Worm (Caenorhabditis elegans) whole organism, L2 larva: ENCODE data around the gene cth-2.
A peak's percentile ranks its signal among the peaks of the same experiment; 100 is the strongest.

Experiments used
- C34F6.9 ChIP-seq: fragments of 150-350 bp; optimal IDR thresholded peaks from 2 replicates; lab custom pipeline; 2014; ENCODE audit warnings: missing biosample characterization, missing genetic modification characterization
- F13H6.1 ChIP-seq: sonication (generic microtip); optimal IDR thresholded peaks from 2 replicates; lab custom pipeline; 2016; ENCODE audit warnings: missing genetic modification characterization, missing compliant biosample characterization
- R02D3.7 ChIP-seq: fragments of 150-350 bp; optimal IDR thresholded peaks from 2 replicates; lab custom pipeline; 2014; ENCODE audit warnings: missing biosample characterization, missing genetic modification characterization
- Y55F3AM.14 ChIP-seq: fragments of 200-800 bp; sonication (Bioruptor generic); optimal IDR thresholded peaks from 2 replicates; lab custom pipeline; 2018; ENCODE audit warnings: mild to moderate bottlenecking, missing genetic modification characterization, missing compliant biosample characterization
- ZK546.5 ChIP-seq: sonication (generic microtip); optimal IDR thresholded peaks from 2 replicates; lab custom pipeline; 2017; ENCODE audit warnings: missing biosample characterization, missing genetic modification characterization
- alr-1 ChIP-seq: fragments of 150-350 bp; optimal IDR thresholded peaks from 2 replicates; lab custom pipeline; 2014; ENCODE audit warnings: missing biosample characterization, missing genetic modification characterization
- aly-2 ChIP-seq: fragments of 150-350 bp; optimal IDR thresholded peaks from 2 replicates; lab custom pipeline; 2014; ENCODE audit warnings: missing biosample characterization, missing genetic modification characterization
- ama-1 ChIP-seq: fragments of 150-350 bp; optimal IDR thresholded peaks from 2 replicates; lab custom pipeline; 2018; ENCODE audit warnings: inconsistent platforms
- blmp-1 ChIP-seq: sonication (generic microtip); optimal IDR thresholded peaks from 2 replicates; lab custom pipeline; 2017; ENCODE audit warnings: missing genetic modification characterization, mild to moderate bottlenecking, missing compliant biosample characterization, antibody characterized with exemption, moderate library complexity; ENCODE audit not compliant: insufficient read depth
- ceh-16 ChIP-seq: fragments of 150-350 bp; optimal IDR thresholded peaks from 2 replicates; lab custom pipeline; 2014; ENCODE audit warnings: missing biosample characterization, missing genetic modification characterization
- ceh-82 ChIP-seq: fragments of 150-350 bp; optimal IDR thresholded peaks from 2 replicates; lab custom pipeline; 2014; ENCODE audit warnings: missing biosample characterization, missing genetic modification characterization
- crh-2 ChIP-seq: sonication (generic microtip); optimal IDR thresholded peaks from 2 replicates; lab custom pipeline; 2017; ENCODE audit warnings: missing biosample characterization, missing genetic modification characterization
- dmd-4 ChIP-seq: sonication (generic microtip); optimal IDR thresholded peaks from 2 replicates; lab custom pipeline; 2017; ENCODE audit warnings: missing biosample characterization, missing genetic modification characterization
- egl-27 ChIP-seq: sonication (generic microtip); optimal IDR thresholded peaks from 3 replicates; lab custom pipeline; 2017; ENCODE audit warnings: missing biosample characterization, missing genetic modification reagents, missing genetic modification characterization
- elt-1 ChIP-seq: fragments of 150-350 bp; optimal IDR thresholded peaks from 2 replicates; lab custom pipeline; 2014; ENCODE audit warnings: missing biosample characterization, missing genetic modification characterization
- elt-3 ChIP-seq: sonication (generic microtip); optimal IDR thresholded peaks from 2 replicates; lab custom pipeline; 2017; ENCODE audit warnings: missing biosample characterization, missing genetic modification characterization
- fos-1 ChIP-seq: fragments of 150-350 bp; optimal IDR thresholded peaks from 2 replicates; lab custom pipeline; 2014; ENCODE audit warnings: missing biosample characterization, missing genetic modification characterization
- gmeb-1 ChIP-seq: fragments of 150-350 bp; optimal IDR thresholded peaks from 2 replicates; lab custom pipeline; 2014; ENCODE audit warnings: missing biosample characterization, missing genetic modification characterization
- lin-11 ChIP-seq: fragments of 150-350 bp; sonication (generic microtip); optimal IDR thresholded peaks from 2 replicates; lab custom pipeline; 2014; ENCODE audit warnings: missing biosample characterization, missing genetic modification characterization, inconsistent platforms, mixed read lengths
- lin-13 ChIP-seq: fragments of 150-350 bp; optimal IDR thresholded peaks from 2 replicates; lab custom pipeline; 2014; ENCODE audit warnings: missing biosample characterization, missing genetic modification reagents, missing genetic modification characterization
- lin-39 ChIP-seq: fragments of 150-350 bp; optimal IDR thresholded peaks from 2 replicates; lab custom pipeline; 2014; ENCODE audit warnings: missing biosample characterization, missing genetic modification reagents, missing genetic modification characterization
- lsy-2 ChIP-seq, 2 experiments: fragments of 150-350 bp in 1 of 2; sonication (generic microtip) in 1 of 2; optimal IDR thresholded peaks; 2 replicates each; lab custom pipeline; 2014 to 2017; ENCODE audit warnings: missing biosample characterization in 2 of 2, missing genetic modification characterization in 2 of 2
- mab-5 ChIP-seq: fragments of 150-350 bp; optimal IDR thresholded peaks from 2 replicates; lab custom pipeline; 2014; ENCODE audit warnings: missing biosample characterization, missing genetic modification characterization
- mbf-1 ChIP-seq: sonication (generic microtip); optimal IDR thresholded peaks from 2 replicates; lab custom pipeline; 2017; ENCODE audit warnings: missing biosample characterization, missing genetic modification characterization
- mdl-1 ChIP-seq, 2 experiments: fragments of 150-350 bp in 1 of 2; sonication (generic microtip) in 1 of 2; optimal IDR thresholded peaks; 2 replicates each; lab custom pipeline; 2017; ENCODE audit warnings: missing biosample characterization in 2 of 2, missing genetic modification characterization in 2 of 2
- nhr-10 ChIP-seq: sonication (generic microtip); optimal IDR thresholded peaks from 2 replicates; lab custom pipeline; 2017; ENCODE audit warnings: missing biosample characterization, missing genetic modification characterization
- nhr-11 ChIP-seq: fragments of 150-350 bp; optimal IDR thresholded peaks from 2 replicates; lab custom pipeline; 2014; ENCODE audit warnings: missing biosample characterization, missing genetic modification characterization
- nhr-12 ChIP-seq: fragments of 150-350 bp; optimal IDR thresholded peaks from 2 replicates; lab custom pipeline; 2014; ENCODE audit warnings: missing biosample characterization, missing genetic modification characterization
- nhr-129 ChIP-seq: fragments of 150-350 bp; optimal IDR thresholded peaks from 2 replicates; lab custom pipeline; 2014; ENCODE audit warnings: missing biosample characterization, missing genetic modification characterization
- nhr-21 ChIP-seq: fragments of 150-350 bp; optimal IDR thresholded peaks from 2 replicates; lab custom pipeline; 2014; ENCODE audit warnings: missing biosample characterization, missing genetic modification characterization
- nhr-23 ChIP-seq: fragments of 150-350 bp; optimal IDR thresholded peaks from 2 replicates; lab custom pipeline; 2014; ENCODE audit warnings: missing biosample characterization, missing genetic modification reagents, missing genetic modification characterization
- nhr-237 ChIP-seq: fragments of 150-350 bp; optimal IDR thresholded peaks from 2 replicates; lab custom pipeline; 2014; ENCODE audit warnings: missing biosample characterization, missing genetic modification characterization
- nhr-25 ChIP-seq: fragments of 150-350 bp; sonication (generic microtip); optimal IDR thresholded peaks from 3 replicates; lab custom pipeline; 2014; ENCODE audit warnings: missing biosample characterization, missing genetic modification characterization
- nhr-6 ChIP-seq: fragments of 150-350 bp; optimal IDR thresholded peaks from 2 replicates; lab custom pipeline; 2014; ENCODE audit warnings: missing biosample characterization, missing genetic modification characterization
- nhr-77 ChIP-seq: fragments of 150-350 bp; optimal IDR thresholded peaks from 2 replicates; lab custom pipeline; 2014; ENCODE audit warnings: missing biosample characterization, missing genetic modification characterization
- peb-1 ChIP-seq: fragments of 150-350 bp; optimal IDR thresholded peaks from 2 replicates; lab custom pipeline; 2014; ENCODE audit warnings: missing biosample characterization, missing genetic modification characterization
- sem-4 ChIP-seq: fragments of 150-350 bp; optimal IDR thresholded peaks from 2 replicates; lab custom pipeline; 2014; ENCODE audit warnings: missing biosample characterization, missing genetic modification reagents, missing genetic modification characterization
- skn-1 ChIP-seq: sonication (generic microtip); optimal IDR thresholded peaks from 2 replicates; lab custom pipeline; 2017; ENCODE audit warnings: missing biosample characterization, missing genetic modification characterization
- sma-3 ChIP-seq: sonication (generic microtip); optimal IDR thresholded peaks from 2 replicates; lab custom pipeline; 2016; ENCODE audit warnings: missing genetic modification reagents, missing genetic modification characterization, missing compliant biosample characterization
- sma-9 ChIP-seq, 2 experiments: fragments of 150-350 bp in 1 of 2; sonication (generic microtip) in 1 of 2; optimal IDR thresholded peaks; 2 replicates each; lab custom pipeline; 2014 to 2016; ENCODE audit warnings: missing genetic modification characterization in 2 of 2, mild to moderate bottlenecking in 1 of 2, missing biosample characterization in 1 of 2, missing compliant biosample characterization in 1 of 2, missing genetic modification reagents in 1 of 2, moderate library complexity in 1 of 2
- snpc-4 ChIP-seq: fragments of 150-350 bp; optimal IDR thresholded peaks from 2 replicates; lab custom pipeline; 2014; ENCODE audit warnings: missing biosample characterization, missing genetic modification characterization
- unc-39 ChIP-seq: fragments of 150-350 bp; optimal IDR thresholded peaks from 2 replicates; lab custom pipeline; 2014; ENCODE audit warnings: missing biosample characterization, missing genetic modification characterization
- unc-55 ChIP-seq: fragments of 150-350 bp; sonication (generic microtip); optimal IDR thresholded peaks from 3 replicates; lab custom pipeline; 2014; ENCODE audit warnings: missing biosample characterization, missing genetic modification reagents, missing genetic modification characterization
- unc-62 ChIP-seq: fragments of 150-350 bp; optimal IDR thresholded peaks from 2 replicates; lab custom pipeline; 2014; ENCODE audit warnings: missing biosample characterization, missing genetic modification reagents, missing genetic modification characterization
- zag-1 ChIP-seq: fragments of 150-350 bp; optimal IDR thresholded peaks from 2 replicates; lab custom pipeline; 2014; ENCODE audit warnings: missing biosample characterization, missing genetic modification characterization
- ztf-1 ChIP-seq: fragments of 200-800 bp; sonication (Bioruptor generic); conservative IDR thresholded peaks from 2 replicates; pipeline ENCODE4 v1.3.6; 2022; ENCODE audit warnings: missing genetic modification characterization, missing compliant biosample characterization
- ztf-11 ChIP-seq: sonication (generic microtip); optimal IDR thresholded peaks from 2 replicates; lab custom pipeline; 2017; ENCODE audit warnings: missing biosample characterization, missing genetic modification characterization
- ztf-4 ChIP-seq: fragments of 150-350 bp; optimal IDR thresholded peaks from 2 replicates; lab custom pipeline; 2014; ENCODE audit warnings: missing biosample characterization, missing genetic modification characterization

Gene cth-2

DNA sequence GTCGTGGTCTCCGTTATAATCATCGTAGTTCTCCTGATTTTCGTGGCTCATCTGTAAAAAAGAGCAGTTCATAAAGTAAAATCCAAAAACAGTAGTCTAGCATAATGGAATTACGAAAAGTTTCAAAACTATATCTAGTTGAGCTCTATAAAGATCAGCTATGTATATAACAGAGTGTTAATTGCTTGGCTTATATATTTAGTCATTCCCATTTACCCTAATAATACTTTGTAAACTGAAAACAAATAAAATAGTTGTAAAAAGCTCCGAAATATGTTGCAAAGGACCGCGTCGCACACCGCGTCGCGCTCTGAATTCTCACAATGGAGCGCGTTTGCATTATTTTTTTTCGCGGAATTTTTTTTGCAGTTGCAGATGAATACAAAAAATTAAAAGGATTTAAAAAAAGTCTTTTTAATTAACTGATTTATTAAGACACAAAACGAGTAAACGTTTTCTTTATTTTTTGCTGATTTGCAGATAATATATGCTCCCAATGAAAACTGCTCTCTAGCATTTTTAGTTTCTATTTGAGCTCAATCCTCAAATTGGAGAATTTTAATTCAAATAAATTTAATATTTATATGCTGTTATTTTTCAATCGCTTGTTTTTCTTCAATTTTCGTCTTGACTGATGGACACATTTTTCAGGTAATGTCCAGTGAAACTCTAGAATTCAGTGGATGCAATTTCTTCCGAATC, 7.6 kb downstream of the cth-2 start, which contains the start of the genes tcer-1 and ZK1127.5:
Gene tcer-1 (minus strand): TSS at position 51 of the 702 bp plus-strand sequence.
Gene ZK1127.5 (plus strand): TSS at position 652 of the 702 bp plus-strand sequence.
- TF ChIP-seq nhr-77 (tag; lab: Kevin White, UChicago) (no peak), nhr-23 (no peak), nhr-12 (tag; lab: Kevin White, UChicago) (no peak), crh-2 (tag; lab: Kevin White, UChicago) (peak; percentile 32), nhr-10 (tag; lab: Kevin White, UChicago) (no peak), sma-3 (peak; percentile 28), ZK546.5 (tag; lab: Kevin White, UChicago) (no peak), mbf-1 (no peak), elt-1 (tag; lab: Kevin White, UChicago) (no peak), Y55F3AM.14 (no peak), nhr-6 (tag; lab: Kevin White, UChicago) (no peak), mab-5 (tag; lab: Kevin White, UChicago) (no peak), aly-2 (tag; lab: Kevin White, UChicago) (no peak), skn-1 (tag; lab: Kevin White, UChicago) (no peak), elt-3 (tag; lab: Kevin White, UChicago) (no peak), F13H6.1 (tag; lab: Kevin White, UChicago) (peak; percentile 38), gmeb-1 (peak; percentile 55), blmp-1 (tag; lab: Kevin White, UChicago) (no peak), dmd-4 (tag; lab: Kevin White, UChicago) (no peak), ceh-16 (no peak), nhr-25 (no peak), snpc-4 (tag; lab: Kevin White, UChicago) (peak; percentile 40), egl-27 (tag; lab: Kevin White, UChicago) (no peak), unc-39 (tag; lab: Kevin White, UChicago) (no peak), unc-62 (no peak), ztf-11 (tag; lab: Kevin White, UChicago) (no peak), lin-13 (GFP tag; lab: Kevin White, UChicago) (peak; percentile 44), mdl-1 (tag; optimal IDR thresholded peaks at IDR 0.05; lab: Kevin White, UChicago) (no peak), ama-1 (lab: Kevin White, UChicago) (no peak), fos-1 (tag; lab: Kevin White, UChicago) (peak; percentile 1), nhr-237 (tag; lab: Kevin White, UChicago) (no peak), lsy-2 (tag; optimal IDR thresholded peaks at IDR 0.05; lab: Kevin White, UChicago) (peak in 1 of 2 experiments; percentile 70), nhr-21 (tag; lab: Kevin White, UChicago) (no peak), ztf-4 (no peak), lin-11 (no peak), unc-55 (peak; percentile 69), R02D3.7 (tag; lab: Kevin White, UChicago) (no peak), sma-9 (GFP tag; optimal IDR thresholded peaks at IDR 0.05; lab: Kevin White, UChicago) (peak; percentile 4), sma-9 (tag; optimal IDR thresholded peaks at IDR 0.05; lab: Kevin White, UChicago) (no peak), alr-1 (tag; lab: Kevin White, UChicago) (no peak), zag-1 (tag; lab: Kevin White, UChicago) (no peak), ceh-82 (tag; lab: Kevin White, UChicago) (no peak), sem-4 (peak; percentile 41), nhr-11 (tag; lab: Kevin White, UChicago) (no peak), ztf-1 (no peak), lin-39 (tag; lab: Kevin White, UChicago) (no peak), peb-1 (no peak), nhr-129 (peak; percentile 44), C34F6.9 (tag; lab: Kevin White, UChicago) (peak; percentile 89)
